Fruit fly (Drosophila melanogaster) whole organism, embryonic: ENCODE results near the gene retm.
A peak's percentile ranks its signal among the peaks of the same experiment; 100 is the strongest.

Experiments used
- Abd-B ChIP-seq: fragments of 200-800 bp; sonication (Bioruptor generic); optimal IDR thresholded peaks from 2 replicates; lab custom pipeline; 2018; ENCODE audit warnings: missing biosample characterization, mild to moderate bottlenecking, missing genetic modification characterization, moderate library complexity
- Adf1 ChIP-seq: fragments of 200-800 bp; sonication (Bioruptor generic); IDR thresholded peaks from 2 replicates; pipeline ENCODE4 v1.3.6; 2022; ENCODE audit warnings: missing biosample characterization, missing genetic modification characterization
- C15 ChIP-seq: fragments of 200-800 bp; sonication (Bioruptor generic); IDR thresholded peaks from 3 replicates; pipeline ENCODE4 v1.3.6; 2022; ENCODE audit warnings: missing biosample characterization, missing genetic modification characterization
- CG11398 ChIP-seq: fragments of 200-800 bp; sonication (Bioruptor generic); optimal IDR thresholded peaks from 2 replicates; lab custom pipeline; 2016; ENCODE audit warnings: missing biosample characterization, missing genetic modification characterization
- CG11560 ChIP-seq: fragments of 200-800 bp; sonication (Bioruptor generic); IDR thresholded peaks from 3 replicates; pipeline ENCODE4 v1.3.6; 2022; ENCODE audit warnings: missing biosample characterization, missing genetic modification characterization
- CG12391 ChIP-seq: fragments of 200-800 bp; sonication (Bioruptor generic); optimal IDR thresholded peaks from 3 replicates; lab custom pipeline; 2018; ENCODE audit warnings: missing biosample characterization, mild to moderate bottlenecking, missing genetic modification characterization, moderate library complexity
- CG14710 ChIP-seq: fragments of 200-800 bp; sonication (Bioruptor generic); optimal IDR thresholded peaks from 3 replicates; lab custom pipeline; 2019; ENCODE audit warnings: missing biosample characterization, mild to moderate bottlenecking, missing genetic modification characterization, moderate library complexity
- CG15696 ChIP-seq: fragments of 200-800 bp; sonication (Bioruptor generic); optimal IDR thresholded peaks from 2 replicates; lab custom pipeline; 2019; ENCODE audit warnings: missing biosample characterization, mild to moderate bottlenecking, missing genetic modification characterization, moderate library complexity
- CG1602 ChIP-seq: fragments of 200-800 bp; sonication (Bioruptor generic); optimal IDR thresholded peaks from 3 replicates; lab custom pipeline; 2016; ENCODE audit warnings: missing biosample characterization, missing genetic modification characterization
- CG17328 ChIP-seq: fragments of 200-800 bp; sonication (Bioruptor generic); IDR thresholded peaks from 2 replicates; pipeline ENCODE4 v1.3.6; 2022; ENCODE audit warnings: missing biosample characterization, missing genetic modification characterization
- CG17802 ChIP-seq: fragments of 200-800 bp; sonication (Bioruptor generic); optimal IDR thresholded peaks from 2 replicates; lab custom pipeline; 2018; ENCODE audit warnings: missing biosample characterization, mild to moderate bottlenecking, missing genetic modification characterization, moderate library complexity
- CG17829 ChIP-seq: fragments of 200-800 bp; optimal IDR thresholded peaks from 2 replicates; lab custom pipeline; 2019; ENCODE audit warnings: missing biosample characterization, mild to moderate bottlenecking, missing genetic modification characterization, moderate library complexity
- CG18011 ChIP-seq: fragments of 200-800 bp; sonication (Bioruptor generic); optimal IDR thresholded peaks from 2 replicates; lab custom pipeline; 2017; ENCODE audit warnings: missing biosample characterization, missing genetic modification characterization, mild to moderate bottlenecking, moderate library complexity, missing genotype
- CG2116 ChIP-seq: fragments of 200-800 bp; sonication (Bioruptor generic); optimal IDR thresholded peaks from 3 replicates; lab custom pipeline; 2018; ENCODE audit warnings: missing biosample characterization, mild to moderate bottlenecking, missing genetic modification characterization
- CG2199 ChIP-seq: fragments of 200-800 bp; sonication (Bioruptor generic); IDR thresholded peaks from 3 replicates; pipeline ENCODE4 v1.3.6; 2022; ENCODE audit warnings: missing biosample characterization, missing genetic modification characterization
- CG30020 ChIP-seq: fragments of 200-800 bp; optimal IDR thresholded peaks from 2 replicates; lab custom pipeline; 2019; ENCODE audit warnings: missing biosample characterization, mild to moderate bottlenecking, missing genetic modification characterization, moderate library complexity
- CG30431 ChIP-seq: fragments of 200-800 bp; sonication (Bioruptor generic); optimal IDR thresholded peaks from 2 replicates; lab custom pipeline; 2017; ENCODE audit warnings: missing biosample characterization, missing genetic modification characterization
- CG4328 ChIP-seq: fragments of 200-800 bp; sonication (Bioruptor generic); optimal IDR thresholded peaks from 3 replicates; lab custom pipeline; 2017; ENCODE audit warnings: missing biosample characterization, missing genetic modification reagents, missing genetic modification characterization
- CG4707 ChIP-seq: fragments of 200-800 bp; sonication (Bioruptor generic); optimal IDR thresholded peaks from 2 replicates; lab custom pipeline; 2018; ENCODE audit warnings: missing biosample characterization, mild to moderate bottlenecking, missing genetic modification characterization, moderate library complexity
- CG6254 ChIP-seq: fragments of 200-800 bp; sonication (Bioruptor generic); optimal IDR thresholded peaks from 3 replicates; lab custom pipeline; 2017; ENCODE audit warnings: mild to moderate bottlenecking, missing biosample characterization, missing genetic modification reagents, missing genetic modification characterization
- CG8089 ChIP-seq: fragments of 200-800 bp; sonication (Bioruptor generic); optimal IDR thresholded peaks from 3 replicates; lab custom pipeline; 2016; ENCODE audit warnings: missing biosample characterization, missing genetic modification characterization
- Camta ChIP-seq: fragments of 200-800 bp; sonication (Bioruptor generic); optimal IDR thresholded peaks from 2 replicates; lab custom pipeline; 2016; ENCODE audit warnings: missing biosample characterization, missing genetic modification characterization
- Dbx ChIP-seq: fragments of 200-800 bp; sonication (Bioruptor generic); IDR thresholded peaks from 3 replicates; pipeline ENCODE4 v1.3.6; 2022; ENCODE audit warnings: missing biosample characterization, missing genetic modification characterization
- Hr3 ChIP-seq: fragments of 200-800 bp; sonication (Bioruptor generic); optimal IDR thresholded peaks from 3 replicates; lab custom pipeline; 2016; ENCODE audit warnings: missing biosample characterization, missing genetic modification characterization
- Oli ChIP-seq: fragments of 200-800 bp; sonication (Bioruptor generic); optimal IDR thresholded peaks from 2 replicates; lab custom pipeline; 2018; ENCODE audit warnings: missing biosample characterization, mild to moderate bottlenecking, missing genetic modification characterization, moderate library complexity
- Optix ChIP-seq: fragments of 200-800 bp; sonication (Bioruptor generic); IDR thresholded peaks from 3 replicates; pipeline ENCODE4 v1.3.6; 2022; ENCODE audit warnings: missing biosample characterization, missing genetic modification characterization
- Tbp ChIP-seq: fragments of >200 bp; optimal IDR thresholded peaks from 2 replicates; lab custom pipeline; 2018; ENCODE audit warnings: missing biosample characterization, missing genetic modification characterization
- bcd ChIP-seq: fragments of 200-800 bp; sonication (Bioruptor generic); optimal IDR thresholded peaks from 2 replicates; lab custom pipeline; 2017; ENCODE audit warnings: missing biosample characterization, mild to moderate bottlenecking, missing genetic modification characterization
- br ChIP-seq: fragments of >200 bp; optimal IDR thresholded peaks from 2 replicates; lab custom pipeline; 2017
- corto ChIP-seq: fragments of 200-800 bp; sonication (Bioruptor generic); optimal IDR thresholded peaks from 2 replicates; lab custom pipeline; 2016; ENCODE audit warnings: missing biosample characterization, mild to moderate bottlenecking, missing genetic modification characterization, moderate library complexity
- disco-r ChIP-seq: fragments of 200-800 bp; sonication (Bioruptor generic); optimal IDR thresholded peaks from 2 replicates; lab custom pipeline; 2016; ENCODE audit warnings: missing biosample characterization, missing genetic modification characterization
- dm ChIP-seq: fragments of 200-800 bp; sonication (Bioruptor generic); optimal IDR thresholded peaks from 3 replicates; lab custom pipeline; 2016; ENCODE audit warnings: missing biosample characterization, missing genetic modification characterization
- dmrt11E ChIP-seq: fragments of 200-800 bp; sonication (Bioruptor generic); optimal IDR thresholded peaks from 3 replicates; lab custom pipeline; 2018; ENCODE audit warnings: missing biosample characterization, mild to moderate bottlenecking, missing genetic modification characterization, moderate library complexity
- dysf ChIP-seq: fragments of 200-800 bp; sonication (Bioruptor generic); IDR thresholded peaks from 3 replicates; pipeline ENCODE4 v1.3.6; 2022; ENCODE audit warnings: missing biosample characterization, missing genetic modification characterization
- ems ChIP-seq: fragments of 200-800 bp; sonication (Bioruptor generic); optimal IDR thresholded peaks from 3 replicates; lab custom pipeline; 2016; ENCODE audit warnings: missing biosample characterization, missing genetic modification characterization
- h ChIP-seq: fragments of >200 bp; optimal IDR thresholded peaks from 2 replicates; lab custom pipeline; 2017
- hb ChIP-seq: fragments of 200-800 bp; sonication (Bioruptor generic); IDR thresholded peaks from 3 replicates; pipeline ENCODE4 v1.3.6; 2022; ENCODE audit warnings: missing biosample characterization, missing genetic modification characterization; ENCODE audit not compliant: partially characterized antibody
- hbn ChIP-seq: fragments of 200-800 bp; sonication (Bioruptor generic); IDR thresholded peaks from 2 replicates; pipeline ENCODE4 v1.3.6; 2022; ENCODE audit warnings: missing biosample characterization, missing genetic modification characterization; ENCODE audit not compliant: partially characterized antibody
- klu ChIP-seq: fragments of 200-800 bp; sonication (Bioruptor generic); IDR thresholded peaks from 2 replicates; pipeline ENCODE4 v1.3.6; 2022; ENCODE audit warnings: missing biosample characterization, missing genetic modification characterization
- nerfin-2 ChIP-seq: fragments of 200-800 bp; sonication (Bioruptor generic); IDR thresholded peaks from 2 replicates; pipeline ENCODE4 v1.3.6; 2022; ENCODE audit warnings: missing biosample characterization, missing genetic modification characterization; ENCODE audit not compliant: partially characterized antibody
- odd ChIP-seq: fragments of 200-800 bp; sonication (Bioruptor generic); optimal IDR thresholded peaks from 2 replicates; lab custom pipeline; 2017; ENCODE audit warnings: missing biosample characterization, mild to moderate bottlenecking, missing genetic modification characterization
- pzg ChIP-seq: fragments of 200-800 bp; sonication (Bioruptor generic); optimal IDR thresholded peaks from 3 replicates; lab custom pipeline; 2018; ENCODE audit warnings: missing biosample characterization, mild to moderate bottlenecking, missing genetic modification characterization, moderate library complexity
- run ChIP-seq: fragments of 200-800 bp; sonication (Bioruptor generic); optimal IDR thresholded peaks from 3 replicates; lab custom pipeline; 2018; ENCODE audit warnings: missing biosample characterization, mild to moderate bottlenecking, missing genetic modification characterization
- salm ChIP-seq: fragments of 200-800 bp; sonication (Bioruptor generic); optimal IDR thresholded peaks from 2 replicates; lab custom pipeline; 2018; ENCODE audit warnings: missing biosample characterization, mild to moderate bottlenecking, missing genetic modification characterization
- schlank ChIP-seq: fragments of 200-800 bp; sonication (Bioruptor generic); optimal IDR thresholded peaks from 2 replicates; lab custom pipeline; 2018; ENCODE audit warnings: missing biosample characterization, mild to moderate bottlenecking, missing genetic modification characterization
- slbo ChIP-seq: fragments of 200-800 bp; sonication (Bioruptor generic); IDR thresholded peaks from 2 replicates; pipeline ENCODE4 v1.3.6; 2022; ENCODE audit warnings: missing biosample characterization, missing genetic modification characterization
- ssp ChIP-seq: fragments of 200-800 bp; sonication (Bioruptor generic); IDR thresholded peaks from 2 replicates; pipeline ENCODE4 v1.3.6; 2022; ENCODE audit warnings: missing biosample characterization, missing genetic modification characterization
- tx ChIP-seq: fragments of 200-800 bp; sonication (Bioruptor generic); optimal IDR thresholded peaks from 2 replicates; lab custom pipeline; 2016; ENCODE audit warnings: missing biosample characterization, missing genetic modification characterization
- unc-4 ChIP-seq: fragments of 200-800 bp; sonication (Bioruptor generic); IDR thresholded peaks from 2 replicates; pipeline ENCODE4 v1.3.6; 2022; ENCODE audit warnings: missing biosample characterization, missing genetic modification characterization; ENCODE audit not compliant: partially characterized antibody
- zen2 ChIP-seq: fragments of 200-800 bp; sonication (Bioruptor generic); IDR thresholded peaks from 3 replicates; pipeline ENCODE4 v1.3.6; 2022; ENCODE audit warnings: missing biosample characterization, missing genetic modification characterization; ENCODE audit not compliant: partially characterized antibody

Gene retm

dm6 chr2L:6455955-6456599 is 348 bp upstream of the retm start, which contains the start of gene frj (continued):
- TF ChIP-seq unc-4 (GFP tag; lab: Robert Waterston, UW) (peak; percentile 63), CG11560 (no peak), CG15696 (peak; percentile 58), CG12391 (tag; lab: Kevin White, UChicago) (peak; percentile 73), Abd-B (GFP tag; lab: Kevin White, UChicago) (peak; percentile 80), CG17328 (peak; percentile 59), salm (peak; percentile 36), Camta (GFP tag; lab: Kevin White, UChicago) (peak; percentile 21), CG4707 (GFP tag; lab: Kevin White, UChicago) (no peak), CG14710 (peak; percentile 97), run (tag; lab: Kevin White, UChicago) (no peak), CG18011 (GFP tag; lab: Kevin White, UChicago) (no peak), CG4328 (GFP tag; lab: Kevin White, UChicago) (peak; percentile 20), zen2 (GFP tag; lab: Robert Waterston, UW) (peak; percentile 33; the same call in 1 of the 3 replicates), bcd (GFP tag; lab: Kevin White, UChicago) (peak; percentile 68), schlank (tag; lab: Kevin White, UChicago) (no peak), Dbx (peak; percentile 59; the same call in 2 of the 3 replicates), ssp (peak; percentile 99), CG11398 (peak; percentile 24), hb (GFP tag; lab: Robert Waterston, UW) (peak; percentile 57; the same call in 2 of the 3 replicates), odd (no peak), dmrt11E (peak; percentile 46), ems (GFP tag; lab: Kevin White, UChicago) (peak; percentile 56), disco-r (GFP tag; lab: Kevin White, UChicago) (no peak), klu (GFP tag; lab: Robert Waterston, UW) (peak; percentile 48; the same call in 1 of the 2 replicates), tx (GFP tag; lab: Kevin White, UChicago) (peak; percentile 73), Oli (peak; percentile 49), h (lab: Kevin White, UChicago) (no peak), nerfin-2 (GFP tag; lab: Robert Waterston, UW) (0 out of 2 replicates have a peak, but pooled peaks have one; percentile 13), CG8089 (peak; percentile 70), dm (GFP tag; lab: Kevin White, UChicago) (peak; percentile 65), corto (GFP tag; lab: Kevin White, UChicago) (no peak), CG17829 (tag; lab: Kevin White, UChicago) (peak; percentile 65), CG17802 (tag; lab: Kevin White, UChicago) (peak; percentile 95), Adf1 (GFP tag; lab: Robert Waterston, UW) (no peak), CG2116 (GFP tag; lab: Kevin White, UChicago) (peak; percentile 54), br (lab: Kevin White, UChicago) (no peak), slbo (GFP tag; lab: Robert Waterston, UW) (peak; percentile 84), CG6254 (GFP tag; lab: Kevin White, UChicago) (peak; percentile 10), CG1602 (GFP tag; lab: Kevin White, UChicago) (peak; percentile 66), CG30020 (peak; percentile 95), CG30431 (peak; percentile 51), Hr3 (GFP tag; lab: Kevin White, UChicago) (peak; percentile 78), hbn (GFP tag; lab: Robert Waterston, UW) (0 out of 2 replicates have a peak, but pooled peaks have one; percentile 26), dysf (GFP tag; lab: Robert Waterston, UW) (peak; percentile 62), Tbp (no peak), Optix (GFP tag; lab: Robert Waterston, UW) (peak; percentile 63; the same call in 2 of the 3 replicates), CG2199 (no peak), C15 (GFP tag; lab: Robert Waterston, UW) (no peak), pzg (GFP tag; lab: Kevin White, UChicago) (peak; percentile 92)
